Worm (Caenorhabditis elegans): ENCODE data around the gene aqp-10.

Gene aqp-10

ce11 chrII:9753056-9753455, 16.6 kb downstream of the aqp-10 start, which contains the start of gene Y53C12B.7:
TSS of gene Y53C12B.7 (minus strand) at chrII:9753218.
- peak; percentile 29 for TF ChIP-seq mxl-3 (GFP tag; optimal IDR thresholded peaks at IDR 0.05)
- no peak for TF ChIP-seq attf-4 (tag; optimal IDR thresholded peaks at IDR 0.05)
- no peak for TF ChIP-seq lin-15B (tag; optimal IDR thresholded peaks at IDR 0.05)
- peak; percentile 29 for TF ChIP-seq dmd-6 (GFP tag; IDR thresholded peaks at IDR 0.05)
- peak; percentile 24 for TF ChIP-seq cey-2 (tag; optimal IDR thresholded peaks at IDR 0.05; ENCODE audit: borderline replicate concordance, insufficient read depth)
- TF ChIP-seq madf-9 (GFP tag; conservative IDR thresholded peaks at IDR 0.05): no peak

- TF ChIP-seq T20F7.1 (GFP tag; optimal IDR thresholded peaks at IDR 0.05) (no peak), ceh-20 (GFP tag; IDR thresholded peaks at IDR 0.05) (0 out of 2 replicates have a peak, but pooled peaks have one; percentile 13), hlh-11 (tag; optimal IDR thresholded peaks at IDR 0.05) (peak; percentile 43), lsy-2 (tag; optimal IDR thresholded peaks at IDR 0.05) (peak in 1 of 2 experiments; percentile 32), mdt-29 (GFP tag; IDR thresholded peaks at IDR 0.05) (no peak), hlh-30 (tag; optimal IDR thresholded peaks at IDR 0.05; ENCODE audit: insufficient read depth) (peak; percentile 66), nhr-28 (tag; optimal IDR thresholded peaks at IDR 0.05) (peak; percentile 26), mxl-3 (GFP tag; optimal IDR thresholded peaks at IDR 0.05) (peak; percentile 44), dmd-6 (GFP tag; IDR thresholded peaks at IDR 0.05) (peak; percentile 17; the same call in 1 of the 2 replicates)
These were observed 17.4 kb downstream of the aqp-10 start for ce11 chrII:9752278-9752677.

ce11 chrII:9746069-9746468, 23.6 kb downstream of the aqp-10 start, which contains the start of the genes Y53C12B.1 and nos-3:
TSS of gene Y53C12B.1 (minus strand) at chrII:9746078.
TSS of gene nos-3 (plus strand) at chrII:9746316.
- TF ChIP-seq dmd-6 (GFP tag; IDR thresholded peaks at IDR 0.05) (peak; percentile 41), fkh-10 (GFP tag; optimal IDR thresholded peaks at IDR 0.05) (peak; percentile 24), rbr-2 (tag; optimal IDR thresholded peaks at IDR 0.05) (peak; percentile 45), attf-4 (tag; optimal IDR thresholded peaks at IDR 0.05) (no peak), R02D3.7 (tag; optimal IDR thresholded peaks at IDR 0.05) (peak; percentile 88), lin-13 (GFP tag; optimal IDR thresholded peaks at IDR 0.05) (peak; percentile 59), T26A8.4 (GFP tag; IDR thresholded peaks at IDR 0.05) (peak; percentile 12; the same call in 1 of the 2 replicates), D1046.2 (GFP tag; IDR thresholded peaks at IDR 0.05) (peak; percentile 97), zip-11 (GFP tag; IDR thresholded peaks at IDR 0.05) (no peak), hlh-11 (tag; optimal IDR thresholded peaks at IDR 0.05) (peak; percentile 62), hmg-1.1 (GFP tag; IDR thresholded peaks at IDR 0.05) (peak; percentile 56), egl-43 (GFP tag; IDR thresholded peaks at IDR 0.05) (no peak), unc-130 (GFP tag; optimal IDR thresholded peaks at IDR 0.05) (peak; percentile 5), nhr-11 (tag; optimal IDR thresholded peaks at IDR 0.05) (peak; percentile 88), unc-62 (GFP tag; optimal IDR thresholded peaks at IDR 0.05 in 1 of 2) (peak in 1 of 2 experiments; percentile 88), unc-62 (tag; optimal IDR thresholded peaks at IDR 0.05) (no peak), lin-1 (GFP tag; IDR thresholded peaks at IDR 0.05) (no peak), daf-16 (GFP tag; optimal IDR thresholded peaks at IDR 0.05) (no peak), daf-16 (tag; optimal IDR thresholded peaks at IDR 0.05) (peak; percentile 51), nhr-6 (tag; optimal IDR thresholded peaks at IDR 0.05) (peak; percentile 68), dve-1 (tag; optimal IDR thresholded peaks at IDR 0.05; ENCODE audit: insufficient read depth) (peak; percentile 73), daf-8 (GFP tag; IDR thresholded peaks at IDR 0.05) (no peak), tra-1 (GFP tag; IDR thresholded peaks at IDR 0.05) (0 out of 2 replicates have a peak, but pooled peaks have one; percentile 34), lsy-2 (tag; optimal IDR thresholded peaks at IDR 0.05) (peak; percentile 95 to 99), php-3 (GFP tag; IDR thresholded peaks at IDR 0.05) (0 out of 2 replicates have a peak, but pooled peaks have one; percentile 16), mes-2 (tag; optimal IDR thresholded peaks at IDR 0.05; ENCODE audit: poor library complexity, severe bottlenecking) (peak; percentile 92), ztf-7 (tag; optimal IDR thresholded peaks at IDR 0.05) (peak; percentile 20), mep-1 (tag; optimal IDR thresholded peaks at IDR 0.05) (peak; percentile 80), ama-1 (optimal IDR thresholded peaks at IDR 0.05) (peak; percentile 54), ceh-20 (GFP tag; IDR thresholded peaks at IDR 0.05) (0 out of 2 replicates have a peak, but pooled peaks have one; percentile 13), lir-3 (tag; optimal IDR thresholded peaks at IDR 0.05) (no peak), nhr-28 (tag; optimal IDR thresholded peaks at IDR 0.05) (peak; percentile 55), nhr-25 (tag; optimal IDR thresholded peaks at IDR 0.05; ENCODE audit: borderline replicate concordance, insufficient read depth) (peak; percentile 85), nhr-237 (tag; optimal IDR thresholded peaks at IDR 0.05) (no peak), dpl-1 (GFP tag; optimal IDR thresholded peaks at IDR 0.05) (peak; percentile 80), T20F7.1 (GFP tag; optimal IDR thresholded peaks at IDR 0.05) (peak; percentile 68), arid-1 (GFP tag; conservative IDR thresholded peaks at IDR 0.05) (peak; percentile 57; the same call in 1 of the 2 replicates), saeg-2 (GFP tag; IDR thresholded peaks at IDR 0.05) (no peak), nhr-77 (tag; optimal IDR thresholded peaks at IDR 0.05) (peak; percentile 59), hlh-30 (tag; optimal IDR thresholded peaks at IDR 0.05; ENCODE audit: insufficient read depth) (peak; percentile 76)
